Fruit fly (Drosophila melanogaster) whole organism, embryonic: ENCODE results near the gene CG32192.
A peak's percentile ranks its signal among the peaks of the same experiment; 100 is the strongest.

Experiments
- Aef1 ChIP-seq: fragments of 200-800 bp; sonication (Bioruptor generic); IDR thresholded peaks from 3 replicates; pipeline ENCODE4 v1.3.6; 2022; ENCODE audit warnings: missing biosample characterization, missing genetic modification characterization
- CG10209 ChIP-seq: fragments of 200-800 bp; sonication (Bioruptor generic); optimal IDR thresholded peaks from 3 replicates; lab custom pipeline; 2017; ENCODE audit warnings: missing biosample characterization, mild to moderate bottlenecking, missing genetic modification characterization, missing genetic modification reagents
- CG10274 ChIP-seq: fragments of 200-800 bp; sonication (Bioruptor generic); optimal IDR thresholded peaks from 3 replicates; lab custom pipeline; 2017; ENCODE audit warnings: missing biosample characterization, mild to moderate bottlenecking, missing genetic modification characterization
- CG10366 ChIP-seq: fragments of 200-800 bp; sonication (Bioruptor generic); IDR thresholded peaks from 2 replicates; pipeline ENCODE4 v1.3.6; 2022; ENCODE audit warnings: missing biosample characterization, missing genetic modification characterization
- CG10959 ChIP-seq: fragments of 200-800 bp; sonication (Bioruptor generic); IDR thresholded peaks from 2 replicates; pipeline ENCODE4 v1.3.6; 2022; ENCODE audit warnings: missing biosample characterization, missing genetic modification characterization
- CG11504 ChIP-seq: fragments of 200-800 bp; sonication (Bioruptor generic); optimal IDR thresholded peaks from 3 replicates; lab custom pipeline; 2019; ENCODE audit warnings: missing biosample characterization, mild to moderate bottlenecking, missing genetic modification characterization, moderate library complexity
- CG11695 ChIP-seq: fragments of 200-800 bp; sonication (Bioruptor generic); IDR thresholded peaks from 3 replicates; pipeline ENCODE4 v1.3.6; 2022; ENCODE audit warnings: missing biosample characterization, missing genetic modification characterization
- CG12299 ChIP-seq: fragments of 200-800 bp; sonication (Bioruptor generic); optimal IDR thresholded peaks from 2 replicates; lab custom pipeline; 2018; ENCODE audit warnings: missing biosample characterization, mild to moderate bottlenecking, missing genetic modification characterization
- CG12942 ChIP-seq: fragments of 200-800 bp; sonication (Bioruptor generic); optimal IDR thresholded peaks from 3 replicates; lab custom pipeline; 2016; ENCODE audit warnings: missing biosample characterization, missing genetic modification characterization
- CG13287 ChIP-seq: fragments of 200-800 bp; sonication (Bioruptor generic); IDR thresholded peaks from 2 replicates; pipeline ENCODE4 v1.3.6; 2022; ENCODE audit warnings: missing biosample characterization, missing genetic modification characterization; ENCODE audit not compliant: partially characterized antibody
- CG14014 ChIP-seq: fragments of 200-800 bp; sonication (Bioruptor generic); IDR thresholded peaks from 2 replicates; pipeline ENCODE4 v1.3.6; 2022; ENCODE audit warnings: missing biosample characterization, missing genetic modification characterization
- CG15269 ChIP-seq: fragments of 200-800 bp; sonication (Bioruptor generic); optimal IDR thresholded peaks from 2 replicates; lab custom pipeline; 2018; ENCODE audit warnings: missing biosample characterization, mild to moderate bottlenecking, missing genetic modification characterization, moderate library complexity
- CG1602 ChIP-seq: fragments of 200-800 bp; sonication (Bioruptor generic); optimal IDR thresholded peaks from 3 replicates; lab custom pipeline; 2016; ENCODE audit warnings: missing biosample characterization, missing genetic modification characterization
- CG17385 ChIP-seq: fragments of 200-800 bp; sonication (Bioruptor generic); optimal IDR thresholded peaks from 3 replicates; lab custom pipeline; 2018; ENCODE audit warnings: missing biosample characterization, mild to moderate bottlenecking, missing genetic modification characterization
- CG17802 ChIP-seq: fragments of 200-800 bp; sonication (Bioruptor generic); optimal IDR thresholded peaks from 2 replicates; lab custom pipeline; 2018; ENCODE audit warnings: missing biosample characterization, mild to moderate bottlenecking, missing genetic modification characterization, moderate library complexity
- CG18599 ChIP-seq: fragments of 200-800 bp; sonication (Bioruptor generic); optimal IDR thresholded peaks from 3 replicates; lab custom pipeline; 2017; ENCODE audit warnings: missing biosample characterization, missing genetic modification characterization, mild to moderate bottlenecking, moderate library complexity, missing genetic modification reagents
- CG2129 ChIP-seq: fragments of 200-800 bp; sonication (Bioruptor generic); IDR thresholded peaks from 2 replicates; pipeline ENCODE4 v1.3.6; 2022; ENCODE audit warnings: missing biosample characterization, missing genetic modification characterization; ENCODE audit not compliant: partially characterized antibody
- CG2199 ChIP-seq: fragments of 200-800 bp; sonication (Bioruptor generic); IDR thresholded peaks from 3 replicates; pipeline ENCODE4 v1.3.6; 2022; ENCODE audit warnings: missing biosample characterization, missing genetic modification characterization
- CG43689 ChIP-seq: fragments of 200-800 bp; sonication (Bioruptor generic); IDR thresholded peaks from 2 replicates; pipeline ENCODE4 v1.3.6; 2022; ENCODE audit warnings: missing biosample characterization, missing genetic modification characterization
- CG6854 ChIP-seq: fragments of 200-800 bp; sonication (Bioruptor generic); optimal IDR thresholded peaks from 3 replicates; lab custom pipeline; 2017; ENCODE audit warnings: missing biosample characterization, mild to moderate bottlenecking, missing genetic modification characterization
- CG8388 ChIP-seq: fragments of 200-800 bp; sonication (Bioruptor generic); optimal IDR thresholded peaks from 2 replicates; lab custom pipeline; 2019; ENCODE audit warnings: missing biosample characterization, mild to moderate bottlenecking, missing genetic modification characterization, moderate library complexity
- CG9817 ChIP-seq: fragments of 200-800 bp; sonication (Bioruptor generic); optimal IDR thresholded peaks from 2 replicates; lab custom pipeline; 2018; ENCODE audit warnings: missing biosample characterization, mild to moderate bottlenecking, missing genetic modification characterization, moderate library complexity
- D ChIP-seq, 2 experiments: fragments of 200-800 bp in 1 of 2; fragments of >200 bp in 1 of 2; sonication (Bioruptor generic) in 1 of 2; optimal IDR thresholded peaks; 2 replicates in 1 of 2; 3 replicates in 1 of 2; lab custom pipeline; 2017; ENCODE audit warnings: mild to moderate bottlenecking in 1 of 2, missing biosample characterization in 1 of 2, missing genetic modification characterization in 1 of 2, missing genetic modification reagents in 1 of 2
- D19B ChIP-seq: fragments of 200-800 bp; sonication (Bioruptor generic); optimal IDR thresholded peaks from 2 replicates; lab custom pipeline; 2017; ENCODE audit warnings: missing biosample characterization, mild to moderate bottlenecking, missing genetic modification characterization
- HmgZ ChIP-seq: fragments of 200-800 bp; sonication (Bioruptor generic); optimal IDR thresholded peaks from 2 replicates; lab custom pipeline; 2018; ENCODE audit warnings: missing biosample characterization, mild to moderate bottlenecking, missing genetic modification characterization
- Hmr ChIP-seq: fragments of 200-800 bp; sonication (Bioruptor generic); optimal IDR thresholded peaks from 3 replicates; lab custom pipeline; 2017; ENCODE audit warnings: mild to moderate bottlenecking, missing biosample characterization, missing genetic modification reagents, missing genetic modification characterization
- Hsf ChIP-seq: fragments of 200-800 bp; sonication (Bioruptor generic); optimal IDR thresholded peaks from 3 replicates; lab custom pipeline; 2016; ENCODE audit warnings: missing biosample characterization, missing genetic modification characterization
- Kr ChIP-seq: fragments of 200-800 bp; sonication (Bioruptor generic); optimal IDR thresholded peaks from 2 replicates; lab custom pipeline; 2017; ENCODE audit warnings: missing biosample characterization, mild to moderate bottlenecking, missing genetic modification characterization
- Oli ChIP-seq: fragments of 200-800 bp; sonication (Bioruptor generic); optimal IDR thresholded peaks from 2 replicates; lab custom pipeline; 2018; ENCODE audit warnings: missing biosample characterization, mild to moderate bottlenecking, missing genetic modification characterization, moderate library complexity
- Rfx ChIP-seq: fragments of 200-800 bp; sonication (Bioruptor generic); IDR thresholded peaks from 2 replicates; pipeline ENCODE4 v1.3.6; 2022; ENCODE audit warnings: missing biosample characterization, missing genetic modification characterization
- Stat92E ChIP-seq, 3 experiments: fragments of >200 bp in 2 of 3; fragments of 200-800 bp in 1 of 3; sonication (Bioruptor generic) in 1 of 3; optimal IDR thresholded peaks; 2 replicates each; lab custom pipeline; 2017 to 2019; ENCODE audit warnings: missing biosample characterization in 3 of 3, missing genetic modification characterization in 3 of 3, mild to moderate bottlenecking in 1 of 3, moderate library complexity in 1 of 3
- Trl ChIP-seq, 3 experiments: fragments of >200 bp in 2 of 3; fragments of 200-800 bp in 1 of 3; sonication (Bioruptor generic) in 1 of 3; optimal IDR thresholded peaks; 2 replicates in 1 of 3; 3 replicates in 2 of 3; lab custom pipeline; 2016 to 2017; ENCODE audit warnings: missing biosample characterization in 1 of 3, missing genetic modification characterization in 1 of 3
- ap ChIP-seq: fragments of 200-800 bp; sonication (Bioruptor generic); IDR thresholded peaks from 2 replicates; pipeline ENCODE4 v1.3.6; 2022; ENCODE audit warnings: missing biosample characterization, missing genetic modification characterization
- ara ChIP-seq: fragments of 200-800 bp; sonication (Bioruptor generic); IDR thresholded peaks from 2 replicates; pipeline ENCODE4 v1.3.6; 2022; ENCODE audit warnings: missing biosample characterization, missing genetic modification characterization
- ato ChIP-seq: fragments of 200-800 bp; sonication (Bioruptor generic); IDR thresholded peaks from 2 replicates; pipeline ENCODE4 v1.3.6; 2022; ENCODE audit warnings: missing biosample characterization, missing genetic modification characterization; ENCODE audit not compliant: partially characterized antibody
- cad ChIP-seq: fragments of >200 bp; optimal IDR thresholded peaks from 2 replicates; lab custom pipeline; 2017; ENCODE audit warnings: missing biosample characterization, missing genetic modification characterization
- chinmo ChIP-seq: fragments of 200-800 bp; sonication (Bioruptor generic); IDR thresholded peaks from 4 replicates; pipeline ENCODE4 v1.3.6; 2022; ENCODE audit warnings: missing biosample characterization, missing genetic modification characterization; ENCODE audit not compliant: partially characterized antibody
- ci ChIP-seq: fragments of 200-800 bp; sonication (Bioruptor generic); IDR thresholded peaks from 3 replicates; pipeline ENCODE4 v1.3.6; 2022; ENCODE audit warnings: missing biosample characterization, missing genetic modification characterization
- crc ChIP-seq: fragments of 200-800 bp; sonication (Bioruptor generic); optimal IDR thresholded peaks from 2 replicates; lab custom pipeline; 2016; ENCODE audit warnings: missing biosample characterization, missing genetic modification characterization
- danr ChIP-seq: fragments of 200-800 bp; sonication (Bioruptor generic); IDR thresholded peaks from 2 replicates; pipeline ENCODE4 v1.3.6; 2022; ENCODE audit warnings: missing biosample characterization, missing genetic modification characterization
- dysf ChIP-seq: fragments of 200-800 bp; sonication (Bioruptor generic); IDR thresholded peaks from 3 replicates; pipeline ENCODE4 v1.3.6; 2022; ENCODE audit warnings: missing biosample characterization, missing genetic modification characterization
- fu2 ChIP-seq: fragments of 200-800 bp; sonication (Bioruptor generic); optimal IDR thresholded peaks from 2 replicates; lab custom pipeline; 2016; ENCODE audit warnings: missing biosample characterization, missing genetic modification characterization
- knrl ChIP-seq: fragments of 200-800 bp; sonication (Bioruptor generic); IDR thresholded peaks from 3 replicates; pipeline ENCODE4 v1.3.6; 2022; ENCODE audit warnings: missing biosample characterization, missing genetic modification characterization; ENCODE audit not compliant: partially characterized antibody
- nom ChIP-seq: fragments of 200-800 bp; sonication (Bioruptor generic); optimal IDR thresholded peaks from 2 replicates; lab custom pipeline; 2017; ENCODE audit warnings: missing biosample characterization, missing genetic modification characterization, mild to moderate bottlenecking, moderate library complexity, missing genetic modification reagents
- pan ChIP-seq, 4 experiments: fragments of >200 bp in 3 of 4; fragments of 200-800 bp in 1 of 4; sonication (Bioruptor generic) in 1 of 4; optimal IDR thresholded peaks in 3 of 4; IDR thresholded peaks in 1 of 4; 2 replicates each; pipeline versions ENCODE4 v1.3.6 to Lab custom; 2017 to 2022; ENCODE audit warnings: missing biosample characterization in 2 of 4, missing genetic modification characterization in 2 of 4, mixed read lengths in 1 of 4
- pnt ChIP-seq: fragments of 200-800 bp; sonication (Bioruptor generic); optimal IDR thresholded peaks from 3 replicates; lab custom pipeline; 2016; ENCODE audit warnings: missing biosample characterization, missing genetic modification characterization
- sens-2 ChIP-seq: fragments of 200-800 bp; sonication (Bioruptor generic); IDR thresholded peaks from 2 replicates; pipeline ENCODE4 v1.3.6; 2022; ENCODE audit warnings: missing biosample characterization, missing genetic modification characterization
- so ChIP-seq: fragments of 200-800 bp; sonication (Bioruptor generic); IDR thresholded peaks from 3 replicates; pipeline ENCODE4 v1.3.6; 2022; ENCODE audit warnings: missing biosample characterization, missing genetic modification characterization
- unpg ChIP-seq: fragments of 200-800 bp; sonication (Bioruptor generic); optimal IDR thresholded peaks from 3 replicates; lab custom pipeline; 2018; ENCODE audit warnings: missing biosample characterization, mild to moderate bottlenecking, missing genetic modification characterization, moderate library complexity

Gene CG32192

dm6 chr3L:18020944-18021343, 19.2 kb upstream of the CG32192 start (continued):
- TF ChIP-seq so (GFP tag; lab: Robert Waterston, UW) = 0 out of 3 replicates have a peak, but pooled peaks have one; percentile 13
- TF ChIP-seq ara (GFP tag; lab: Robert Waterston, UW) = no peak
- TF ChIP-seq fu2 (GFP tag; lab: Kevin White, UChicago) = no peak
- no peak for TF ChIP-seq CG17802 (tag; lab: Kevin White, UChicago)
- TF ChIP-seq CG11504 (tag; lab: Kevin White, UChicago) = peak; percentile 14
- no peak for TF ChIP-seq CG14014 (GFP tag; lab: Robert Waterston, UW)
- TF ChIP-seq CG8388 = no peak
- TF ChIP-seq Hsf (GFP tag; lab: Kevin White, UChicago) = no peak
- no peak for TF ChIP-seq CG13287 (GFP tag; lab: Robert Waterston, UW)
- TF ChIP-seq CG10274 = no peak
- peak; percentile 30 to 43 for TF ChIP-seq Trl (optimal IDR thresholded peaks at IDR 0.05; lab: Kevin White, UChicago)
- TF ChIP-seq Trl (GFP tag; optimal IDR thresholded peaks at IDR 0.05; lab: Kevin White, UChicago) = no peak
- 0 out of 3 replicates have a peak, but pooled peaks have one; percentile 8 for TF ChIP-seq dysf (GFP tag; lab: Robert Waterston, UW)
- TF ChIP-seq Kr (GFP tag; lab: Kevin White, UChicago) = no peak
- no peak for TF ChIP-seq CG18599
- TF ChIP-seq CG2129 (GFP tag; lab: Robert Waterston, UW) = no peak
- TF ChIP-seq Stat92E (GFP tag; optimal IDR thresholded peaks at IDR 0.05; lab: Kevin White, UChicago) = no peak
- TF ChIP-seq D (optimal IDR thresholded peaks at IDR 0.05; lab: Kevin White, UChicago) = no peak
- no peak for TF ChIP-seq D (GFP tag; optimal IDR thresholded peaks at IDR 0.05; lab: Kevin White, UChicago)
- no peak for TF ChIP-seq pan (optimal IDR thresholded peaks at IDR 0.05; lab: Kevin White, UChicago)
- TF ChIP-seq pan (GFP tag; optimal IDR thresholded peaks at IDR 0.05 in 1 of 2, IDR thresholded peaks at IDR 0.05 in 1 of 2) = no peak
- TF ChIP-seq nom (GFP tag; lab: Kevin White, UChicago) = no peak
- no peak for TF ChIP-seq CG6854 (GFP tag; lab: Kevin White, UChicago)
- no peak for TF ChIP-seq CG10366
- peak; percentile 1 for TF ChIP-seq unpg (GFP tag; lab: Kevin White, UChicago)
- TF ChIP-seq ci = no peak
- no peak for TF ChIP-seq Oli (tag; lab: Kevin White, UChicago)
- no peak for TF ChIP-seq CG43689
- TF ChIP-seq CG11695 (GFP tag; lab: Robert Waterston, UW) = no peak
- no peak for TF ChIP-seq D19B (GFP tag; lab: Kevin White, UChicago)
- no peak for TF ChIP-seq ap
- TF ChIP-seq crc (GFP tag; lab: Kevin White, UChicago) = no peak
- no peak for TF ChIP-seq CG12299
- TF ChIP-seq pnt (GFP tag; lab: Kevin White, UChicago) = no peak
- TF ChIP-seq CG12942 (GFP tag; lab: Kevin White, UChicago) = no peak
- no peak for TF ChIP-seq CG2199
- TF ChIP-seq Rfx = peak; percentile 20; the same call in 1 of the 2 replicates
- peak; percentile 34 for TF ChIP-seq Hmr (GFP tag; lab: Kevin White, UChicago)
- no peak for TF ChIP-seq ato (GFP tag; lab: Robert Waterston, UW)
- no peak for TF ChIP-seq CG10959 (GFP tag; lab: Robert Waterston, UW)
- no peak for TF ChIP-seq sens-2 (GFP tag; lab: Robert Waterston, UW)
- no peak for TF ChIP-seq knrl (GFP tag; lab: Robert Waterston, UW)
- TF ChIP-seq CG9817 (tag; lab: Kevin White, UChicago) = no peak
- TF ChIP-seq CG10209 (GFP tag; lab: Kevin White, UChicago) = no peak
- no peak for TF ChIP-seq cad
- TF ChIP-seq danr (GFP tag; lab: Robert Waterston, UW) = no peak
- no peak for TF ChIP-seq CG1602 (GFP tag; lab: Kevin White, UChicago)
- TF ChIP-seq Aef1 (GFP tag; lab: Robert Waterston, UW) = no peak
- TF ChIP-seq chinmo (GFP tag; lab: Robert Waterston, UW) = peak; percentile 83; the same call in 3 of the 4 replicates
- peak; percentile 15 for TF ChIP-seq CG15269 (tag; lab: Kevin White, UChicago)
- peak; percentile 38 for TF ChIP-seq CG17385
- peak; percentile 3 for TF ChIP-seq HmgZ (tag; lab: Kevin White, UChicago)
